Worm (Caenorhabditis elegans) whole organism, L4 larva: Measurements from ENCODE around the gene F22B5.6.

Source experiments
- D1046.2 ChIP-seq: fragments of 200-800 bp; sonication (Bioruptor generic); IDR thresholded peaks from 2 replicates; pipeline ENCODE4 v1.3.6; 2022; ENCODE audit warnings: missing genetic modification characterization, missing compliant biosample characterization
- F26F4.8 ChIP-seq: fragments of 200-800 bp; sonication (Bioruptor generic); conservative IDR thresholded peaks from 2 replicates; pipeline ENCODE4 v1.3.6; 2022; ENCODE audit warnings: missing genetic modification characterization, missing compliant biosample characterization
- F37D6.2 ChIP-seq: sonication (generic microtip); optimal IDR thresholded peaks from 2 replicates; lab custom pipeline; 2016; ENCODE audit warnings: mild to moderate bottlenecking, missing genetic modification characterization, missing compliant biosample characterization
- F49E8.2 ChIP-seq: sonication (generic microtip); optimal IDR thresholded peaks from 2 replicates; lab custom pipeline; 2016; ENCODE audit warnings: missing compliant biosample characterization, mild to moderate bottlenecking, missing genetic modification characterization, borderline replicate concordance
- T20F7.1 ChIP-seq: fragments of 200-800 bp; sonication (Bioruptor generic); optimal IDR thresholded peaks from 2 replicates; lab custom pipeline; 2018; ENCODE audit warnings: mild to moderate bottlenecking, missing genetic modification characterization, missing compliant biosample characterization
- Y75B8A.6 ChIP-seq: fragments of 200-800 bp; sonication (Bioruptor generic); IDR thresholded peaks from 2 replicates; pipeline ENCODE4 v1.3.6; 2022; ENCODE audit warnings: missing genetic modification reagents, missing genetic modification characterization, missing compliant biosample characterization
- aha-1 ChIP-seq: fragments of 150-350 bp; peaks from one replicate; lab custom pipeline; 2014; ENCODE audit warnings: missing biosample characterization, missing genetic modification characterization
- arid-1 ChIP-seq: fragments of 200-800 bp; sonication (Bioruptor generic); conservative IDR thresholded peaks from 2 replicates; pipeline ENCODE4 v1.3.6; 2022; ENCODE audit warnings: missing genetic modification reagents, missing genetic modification characterization, missing compliant biosample characterization
- attf-4 ChIP-seq: sonication (generic microtip); optimal IDR thresholded peaks from 3 replicates; lab custom pipeline; 2017; ENCODE audit warnings: missing biosample characterization, missing genetic modification characterization
- ceh-20 ChIP-seq: fragments of 200-800 bp; sonication (Bioruptor generic); IDR thresholded peaks from 2 replicates; pipeline ENCODE4 v1.3.6; 2022; ENCODE audit warnings: missing genetic modification reagents, missing genetic modification characterization, missing compliant biosample characterization
- ces-1 ChIP-seq: fragments of 150-350 bp; sonication (generic microtip); optimal IDR thresholded peaks from 4 replicates; lab custom pipeline; 2014; ENCODE audit warnings: missing biosample characterization, missing genetic modification reagents, missing genetic modification characterization
- ctbp-1 ChIP-seq: fragments of 200-800 bp; sonication (Bioruptor generic); IDR thresholded peaks from 2 replicates; pipeline ENCODE4 v1.3.6; 2022; ENCODE audit warnings: missing genetic modification reagents, missing genetic modification characterization, missing compliant biosample characterization
- daf-8 ChIP-seq: fragments of 200-800 bp; sonication (Bioruptor generic); IDR thresholded peaks from 2 replicates; pipeline ENCODE4 v1.3.6; 2022; ENCODE audit warnings: missing genetic modification characterization, missing compliant biosample characterization
- dpl-1 ChIP-seq: fragments of 150-350 bp; optimal IDR thresholded peaks from 2 replicates; lab custom pipeline; 2014; ENCODE audit warnings: missing biosample characterization, missing genetic modification reagents, missing genetic modification characterization
- duxl-1 ChIP-seq: sonication (generic microtip); optimal IDR thresholded peaks from 2 replicates; lab custom pipeline; 2016; ENCODE audit warnings: mild to moderate bottlenecking, missing genetic modification characterization, moderate library complexity, missing compliant biosample characterization; ENCODE audit not compliant: poor library complexity
- dve-1 ChIP-seq: sonication (generic microtip); optimal IDR thresholded peaks from 2 replicates; lab custom pipeline; 2017; ENCODE audit warnings: antibody characterized with exemption, mild to moderate bottlenecking, missing genetic modification characterization, missing compliant biosample characterization; ENCODE audit not compliant: insufficient read depth
- egl-27 ChIP-seq: sonication (generic microtip); optimal IDR thresholded peaks from 3 replicates; lab custom pipeline; 2017; ENCODE audit warnings: missing biosample characterization, missing genetic modification reagents, missing genetic modification characterization
- fkh-10 ChIP-seq: fragments of 150-350 bp; optimal IDR thresholded peaks from 2 replicates; lab custom pipeline; 2014; ENCODE audit warnings: missing biosample characterization, missing genetic modification reagents, missing genetic modification characterization
- fos-1 ChIP-seq: fragments of 150-350 bp; optimal IDR thresholded peaks from 2 replicates; lab custom pipeline; 2014; ENCODE audit warnings: missing biosample characterization, missing genetic modification characterization
- hlh-30 ChIP-seq: sonication (generic microtip); optimal IDR thresholded peaks from 2 replicates; lab custom pipeline; 2017; ENCODE audit warnings: antibody characterized with exemption, mild to moderate bottlenecking, missing genetic modification characterization, missing compliant biosample characterization; ENCODE audit not compliant: insufficient read depth
- hmg-1.1 ChIP-seq: fragments of 200-800 bp; sonication (Bioruptor generic); IDR thresholded peaks from 2 replicates; pipeline ENCODE4 v1.3.6; 2022; ENCODE audit warnings: missing genetic modification reagents, missing genetic modification characterization, missing compliant biosample characterization
- jun-1 ChIP-seq: fragments of 150-350 bp; optimal IDR thresholded peaks from 2 replicates; lab custom pipeline; 2014; ENCODE audit warnings: missing biosample characterization, missing genetic modification reagents, missing genetic modification characterization
- lim-7 ChIP-seq: fragments of 200-800 bp; sonication (Bioruptor generic); IDR thresholded peaks from 2 replicates; pipeline ENCODE4 v1.3.6; 2022; ENCODE audit warnings: missing genetic modification characterization, missing compliant biosample characterization
- lin-1 ChIP-seq: fragments of 200-800 bp; sonication (Bioruptor generic); IDR thresholded peaks from 2 replicates; pipeline ENCODE4 v1.3.6; 2022; ENCODE audit warnings: missing genetic modification reagents, missing genetic modification characterization, missing compliant biosample characterization
- lin-13 ChIP-seq: fragments of 150-350 bp; optimal IDR thresholded peaks from 2 replicates; lab custom pipeline; 2014; ENCODE audit warnings: missing biosample characterization, missing genetic modification reagents, missing genetic modification characterization
- lin-15B ChIP-seq: fragments of 150-350 bp; sonication (generic microtip); optimal IDR thresholded peaks from 3 replicates; lab custom pipeline; 2014; ENCODE audit warnings: missing biosample characterization, missing genetic modification characterization
- lin-38 ChIP-seq: fragments of 200-800 bp; sonication (Bioruptor generic); IDR thresholded peaks from 2 replicates; pipeline ENCODE4 v1.3.6; 2022; ENCODE audit warnings: missing genetic modification reagents, missing genetic modification characterization, missing compliant biosample characterization
- lin-39 ChIP-seq: fragments of 150-350 bp; optimal IDR thresholded peaks from 2 replicates; lab custom pipeline; 2014; ENCODE audit warnings: missing biosample characterization, missing genetic modification reagents, missing genetic modification characterization
- lir-3 ChIP-seq: sonication (generic microtip); optimal IDR thresholded peaks from 2 replicates; lab custom pipeline; 2016; ENCODE audit warnings: mild to moderate bottlenecking, missing genetic modification characterization, missing compliant biosample characterization
- mes-2 ChIP-seq: sonication (generic microtip); optimal IDR thresholded peaks from 2 replicates; lab custom pipeline; 2016; ENCODE audit warnings: missing genotype, mild to moderate bottlenecking, missing genetic modification characterization, missing compliant biosample characterization; ENCODE audit not compliant: poor library complexity, severe bottlenecking
- mxl-2 ChIP-seq: fragments of 200-800 bp; sonication (Bioruptor generic); conservative IDR thresholded peaks from 2 replicates; pipeline ENCODE4 v1.3.6; 2022; ENCODE audit warnings: missing genetic modification reagents, missing genetic modification characterization, missing compliant biosample characterization
- mxl-3 ChIP-seq: fragments of 200-800 bp; sonication (Bioruptor generic); optimal IDR thresholded peaks from 2 replicates; lab custom pipeline; 2018; ENCODE audit warnings: mild to moderate bottlenecking, missing genetic modification characterization, missing compliant biosample characterization
- nhr-10 ChIP-seq: fragments of 150-350 bp; optimal IDR thresholded peaks from 2 replicates; lab custom pipeline; 2014; ENCODE audit warnings: missing biosample characterization, missing genetic modification characterization
- nhr-25 ChIP-seq: sonication (generic microtip); optimal IDR thresholded peaks from 2 replicates; lab custom pipeline; 2017; ENCODE audit warnings: missing genetic modification characterization, mild to moderate bottlenecking, missing compliant biosample characterization, antibody characterized with exemption, moderate library complexity, borderline replicate concordance; ENCODE audit not compliant: insufficient read depth
- nhr-28 ChIP-seq: fragments of 150-350 bp; optimal IDR thresholded peaks from 2 replicates; lab custom pipeline; 2014; ENCODE audit warnings: missing biosample characterization, missing genetic modification characterization
- nhr-41 ChIP-seq: fragments of 200-800 bp; sonication (Bioruptor generic); IDR thresholded peaks from 2 replicates; pipeline ENCODE4 v1.3.6; 2022; ENCODE audit warnings: missing genetic modification reagents, missing genetic modification characterization, missing compliant biosample characterization
- nhr-42 ChIP-seq: fragments of 200-800 bp; sonication (Bioruptor generic); IDR thresholded peaks from 2 replicates; pipeline ENCODE4 v1.3.6; 2022; ENCODE audit warnings: missing genetic modification characterization, missing compliant biosample characterization
- nhr-6 ChIP-seq: fragments of 150-350 bp; optimal IDR thresholded peaks from 2 replicates; lab custom pipeline; 2014; ENCODE audit warnings: missing biosample characterization, missing genetic modification characterization
- nhr-76 ChIP-seq: fragments of 150-350 bp; optimal IDR thresholded peaks from 2 replicates; lab custom pipeline; 2014; ENCODE audit warnings: missing biosample characterization, missing genetic modification characterization
- nhr-77 ChIP-seq: fragments of 150-350 bp; optimal IDR thresholded peaks from 2 replicates; lab custom pipeline; 2014; ENCODE audit warnings: missing biosample characterization, missing genetic modification characterization
- pqm-1 ChIP-seq: sonication (generic microtip); optimal IDR thresholded peaks from 2 replicates; lab custom pipeline; 2017; ENCODE audit warnings: missing biosample characterization, missing genetic modification characterization
- rbr-2 ChIP-seq: sonication (generic microtip); optimal IDR thresholded peaks from 2 replicates; lab custom pipeline; 2016; ENCODE audit warnings: missing genotype, missing genetic modification characterization, missing compliant biosample characterization
- set-16 ChIP-seq: fragments of 200-800 bp; sonication (Bioruptor generic); IDR thresholded peaks from 2 replicates; pipeline ENCODE4 v1.3.6; 2022; ENCODE audit warnings: missing genetic modification reagents, missing genetic modification characterization, missing compliant biosample characterization
- skn-1 ChIP-seq: fragments of 150-350 bp; optimal IDR thresholded peaks from 2 replicates; lab custom pipeline; 2014; ENCODE audit warnings: missing biosample characterization, missing genetic modification characterization
- spr-1 ChIP-seq: sonication (generic microtip); optimal IDR thresholded peaks from 2 replicates; lab custom pipeline; 2016; ENCODE audit warnings: mild to moderate bottlenecking, missing genetic modification characterization, missing compliant biosample characterization
- unc-130 ChIP-seq: sonication (generic microtip); optimal IDR thresholded peaks from 2 replicates; lab custom pipeline; 2016; ENCODE audit warnings: missing genetic modification reagents, missing genetic modification characterization, missing compliant biosample characterization
- unc-39 ChIP-seq: sonication (generic microtip); optimal IDR thresholded peaks from 2 replicates; lab custom pipeline; 2017; ENCODE audit warnings: missing biosample characterization, missing genetic modification characterization
- vab-7 ChIP-seq: fragments of 200-800 bp; sonication (Bioruptor generic); IDR thresholded peaks from 2 replicates; pipeline ENCODE4 v1.3.6; 2022; ENCODE audit warnings: missing genetic modification reagents, missing genetic modification characterization, missing compliant biosample characterization
- zfp-3 ChIP-seq: fragments of 200-800 bp; sonication (Bioruptor generic); conservative IDR thresholded peaks from 2 replicates; pipeline ENCODE4 v1.3.6; 2022; ENCODE audit warnings: missing genetic modification reagents, missing genetic modification characterization, missing compliant biosample characterization
- zip-2 ChIP-seq: fragments of 150-350 bp; optimal IDR thresholded peaks from 2 replicates; lab custom pipeline; 2014; ENCODE audit warnings: missing biosample characterization, missing genetic modification characterization
- ztf-11 ChIP-seq: fragments of 150-350 bp; optimal IDR thresholded peaks from 2 replicates; lab custom pipeline; 2014; ENCODE audit warnings: missing biosample characterization, missing genetic modification characterization
- ztf-7 ChIP-seq: fragments of 150-350 bp; optimal IDR thresholded peaks from 2 replicates; lab custom pipeline; 2014; ENCODE audit warnings: missing biosample characterization, missing genetic modification characterization

F22B5.6 gene

DNA sequence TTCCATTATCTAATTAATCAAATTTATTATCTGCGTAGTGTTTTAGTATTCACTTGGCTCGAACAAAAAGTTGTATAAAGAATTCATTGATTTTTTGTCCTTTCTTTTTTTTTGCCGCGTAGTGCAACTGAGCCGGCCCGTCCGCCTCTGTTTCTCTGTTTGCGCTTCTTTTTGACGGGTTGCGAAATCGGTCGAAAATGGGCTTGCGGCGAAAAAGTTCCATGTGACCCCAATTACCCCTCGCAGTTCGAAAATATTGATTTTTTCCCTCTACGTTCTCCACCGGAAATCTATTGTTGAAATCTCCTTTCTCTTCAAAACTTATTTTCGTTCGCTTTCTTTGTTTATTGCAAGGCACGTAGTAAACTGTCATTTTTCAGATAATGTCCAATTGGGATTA, 1.4 kb upstream of the F22B5.6 start, which contains the start of gene zyg-9 (continued):
- TF ChIP-seq hlh-30 (peak; percentile 83), egl-27 (tag; lab: Kevin White, UChicago) (no peak), mxl-3 (GFP tag; lab: Kevin White, UChicago) (no peak), fkh-10 (GFP tag; lab: Kevin White, UChicago) (no peak), nhr-76 (no peak), nhr-25 (tag; lab: Kevin White, UChicago) (no peak), nhr-10 (tag; lab: Kevin White, UChicago) (no peak), fos-1 (tag; lab: Kevin White, UChicago) (no peak), Y75B8A.6 (no peak), aha-1 (tag; lab: Kevin White, UChicago) (peak; percentile 64), nhr-42 (GFP tag; lab: Robert Waterston, UW) (no peak), pqm-1 (tag; lab: Kevin White, UChicago) (no peak), set-16 (no peak), mxl-2 (GFP tag; lab: Robert Waterston, UW) (no peak), nhr-28 (no peak), ceh-20 (no peak), F37D6.2 (tag; lab: Kevin White, UChicago) (no peak), D1046.2 (no peak), dpl-1 (GFP tag; lab: Kevin White, UChicago) (peak; percentile 5), lir-3 (tag; lab: Kevin White, UChicago) (no peak), attf-4 (tag; lab: Kevin White, UChicago) (no peak), zip-2 (tag; lab: Kevin White, UChicago) (no peak), mes-2 (tag; lab: Kevin White, UChicago) (peak; percentile 37), nhr-6 (tag; lab: Kevin White, UChicago) (no peak), duxl-1 (no peak), hmg-1.1 (GFP tag; lab: Robert Waterston, UW) (0 out of 2 replicates have a peak, but pooled peaks have one; percentile 32), dve-1 (tag; lab: Kevin White, UChicago) (peak; percentile 7), daf-8 (GFP tag; lab: Robert Waterston, UW) (no peak), skn-1 (tag; lab: Kevin White, UChicago) (no peak), F26F4.8 (GFP tag; lab: Robert Waterston, UW) (no peak), ctbp-1 (no peak), arid-1 (no peak), jun-1 (tag; lab: Kevin White, UChicago) (no peak), unc-130 (GFP tag; lab: Kevin White, UChicago) (no peak), rbr-2 (tag; lab: Kevin White, UChicago) (no peak), ztf-11 (tag; lab: Kevin White, UChicago) (no peak), zfp-3 (GFP tag; lab: Robert Waterston, UW) (no peak), T20F7.1 (GFP tag; lab: Kevin White, UChicago) (no peak), lin-38 (GFP tag; lab: Robert Waterston, UW) (no peak), nhr-77 (tag; lab: Kevin White, UChicago) (no peak), unc-39 (tag; lab: Kevin White, UChicago) (no peak), vab-7 (GFP tag; lab: Robert Waterston, UW) (no peak), ztf-7 (tag; lab: Kevin White, UChicago) (no peak), nhr-41 (GFP tag; lab: Robert Waterston, UW) (no peak), lin-15B (tag; lab: Kevin White, UChicago) (no peak), lin-13 (GFP tag; lab: Kevin White, UChicago) (no peak), F49E8.2 (no peak), ces-1 (GFP tag; lab: Kevin White, UChicago) (no peak), lin-1 (no peak), spr-1 (tag; lab: Kevin White, UChicago) (no peak), lin-39 (tag; lab: Kevin White, UChicago) (no peak), lim-7 (no peak)
